Fruit fly (Drosophila melanogaster) whole organism: Measurements from ENCODE around the gene CG1024.

ENCODE experiments used
- CG8478 ChIP-seq: fragments of >200 bp; optimal IDR thresholded peaks from 2 replicates; lab custom pipeline; 2018; ENCODE audit warnings: inconsistent platforms
- Dll ChIP-seq: fragments of >200 bp; optimal IDR thresholded peaks from 2 replicates; lab custom pipeline; 2017
- EcR ChIP-seq, 2 experiments: fragments of >200 bp; optimal IDR thresholded peaks; 2 replicates each; lab custom pipeline; 2017; ENCODE audit warnings: missing biosample characterization in 2 of 2, missing genetic modification characterization in 2 of 2, missing genetic modification reagents in 2 of 2
- pan ChIP-seq: fragments of >200 bp; optimal IDR thresholded peaks from 2 replicates; lab custom pipeline; 2017
- psq ChIP-seq: fragments of >200 bp; optimal IDR thresholded peaks from 2 replicates; lab custom pipeline; 2017
- usp ChIP-seq: fragments of >200 bp; optimal IDR thresholded peaks from 2 replicates; lab custom pipeline; 2017; ENCODE audit warnings: missing biosample characterization, missing genetic modification characterization, mixed read lengths

The CG1024 gene

dm6 chr3R:6380129-6380528 is at the start of gene CG1024, which contains the start of gene TfIIFalpha:
CG1024 (minus strand) TSS chr3R:6380328.
TfIIFalpha (plus strand) TSS chr3R:6380467.
- TF ChIP-seq psq (no peak), Dll (lab: Kevin White, UChicago) (no peak)

- TF ChIP-seq CG8478 (no peak), EcR (GFP tag; optimal IDR thresholded peaks at IDR 0.05; lab: Kevin White, UChicago) (no peak)
Observed at dm6 chr3R:6429706-6430105, 49.6 kb upstream of the CG1024 start.

DNA sequence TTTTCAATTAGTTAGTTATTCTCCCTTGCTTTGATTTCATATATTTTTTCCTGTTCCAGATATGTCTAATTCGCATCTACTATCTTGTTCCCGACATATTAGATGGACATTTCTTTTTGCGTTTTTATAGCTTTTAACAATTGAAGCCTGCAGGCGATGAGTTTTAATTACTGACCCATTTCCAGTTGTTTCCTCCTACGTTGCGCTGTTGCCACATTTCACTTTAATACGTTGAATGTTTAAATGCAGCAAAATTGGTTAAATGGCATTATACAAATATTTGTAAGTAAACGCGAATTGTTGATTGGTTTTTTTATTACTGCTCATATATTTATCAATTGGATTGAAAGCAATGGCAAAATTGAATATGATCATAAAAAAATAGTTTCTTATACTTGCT is 48.8 kb upstream of the CG1024 start:
- TF ChIP-seq psq: no peak
- no peak for TF ChIP-seq Dll (lab: Kevin White, UChicago)
- no peak for TF ChIP-seq CG8478
- no peak for TF ChIP-seq usp (GFP tag; lab: Kevin White, UChicago)
- TF ChIP-seq EcR (GFP tag; optimal IDR thresholded peaks at IDR 0.05; lab: Kevin White, UChicago): no peak
- no peak for TF ChIP-seq pan (lab: Kevin White, UChicago)

- no peak for TF ChIP-seq CG8478
- TF ChIP-seq usp (GFP tag; lab: Kevin White, UChicago): no peak
Observed at dm6 chr3R:6427619-6428378, 47.7 kb upstream of the CG1024 start.

- no peak for TF ChIP-seq CG8478
- TF ChIP-seq psq: no peak
- no peak for TF ChIP-seq Dll (lab: Kevin White, UChicago)
- no peak for TF ChIP-seq EcR (GFP tag; optimal IDR thresholded peaks at IDR 0.05; lab: Kevin White, UChicago)
- TF ChIP-seq usp (GFP tag; lab: Kevin White, UChicago): no peak
- no peak for TF ChIP-seq pan (lab: Kevin White, UChicago)
Observed at dm6 chr3R:6426173-6426899, 46.2 kb upstream of the CG1024 start.

DNA sequence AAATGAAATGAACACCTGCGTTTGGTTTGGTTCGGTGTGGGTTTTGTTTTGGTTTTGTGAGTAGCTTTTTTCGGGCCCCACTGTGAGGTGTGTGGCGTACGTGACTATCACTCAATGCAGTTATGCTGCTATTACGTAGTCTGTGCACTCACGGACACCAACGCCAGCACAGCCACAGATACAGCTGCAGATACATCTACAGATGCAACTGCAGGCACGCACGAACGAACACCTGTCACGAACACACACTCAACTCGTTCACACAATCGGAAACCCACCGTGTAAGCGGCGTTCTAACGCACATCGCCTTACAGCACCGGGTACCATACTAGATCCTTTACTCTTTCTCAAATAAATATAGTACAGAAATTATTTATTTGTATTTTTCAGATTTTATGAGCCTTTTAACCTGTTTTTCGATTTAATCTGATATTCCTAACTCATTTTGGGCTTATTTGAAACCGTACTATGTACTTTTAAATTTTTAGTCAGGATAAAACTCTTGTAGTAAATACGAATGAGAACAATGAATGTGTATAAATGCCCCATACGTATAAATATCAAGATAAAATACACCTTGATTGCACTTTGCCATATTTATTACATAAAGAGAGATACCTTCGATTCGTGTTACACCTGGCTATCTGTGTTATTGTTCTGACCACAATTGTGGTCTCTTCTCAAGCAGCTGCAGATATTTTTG is 45.5 kb upstream of the CG1024 start:
- no peak for TF ChIP-seq CG8478

DNA sequence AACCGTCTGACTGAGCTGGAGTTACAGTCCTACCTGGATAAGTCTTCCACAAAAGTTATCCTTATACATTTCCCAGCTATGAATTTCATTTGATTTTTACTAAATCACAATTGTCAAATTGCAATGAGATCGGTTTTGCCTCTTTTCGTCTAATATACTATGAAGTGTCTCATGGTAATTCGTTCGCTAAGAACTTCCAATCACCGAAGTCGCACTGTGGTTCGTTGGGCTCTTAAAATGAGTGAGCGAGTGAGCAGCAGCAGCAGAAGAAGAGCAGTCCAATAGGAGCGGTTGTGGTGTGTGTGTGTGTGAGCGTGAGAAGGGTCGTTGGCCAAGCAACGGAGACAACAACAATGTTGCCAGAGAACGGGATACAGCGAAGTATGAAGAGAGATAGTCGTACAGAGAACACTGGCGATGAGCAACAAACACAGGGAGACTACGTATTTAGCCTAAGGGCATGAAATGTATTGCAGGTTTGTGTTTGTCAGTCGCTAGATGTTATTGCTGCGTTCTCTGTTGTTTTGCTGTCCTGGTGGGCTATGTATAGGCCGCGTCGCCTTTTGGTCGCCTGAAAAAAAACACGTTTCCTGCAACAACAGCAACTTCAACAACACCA is 44.0 kb upstream of the CG1024 start:
- TF ChIP-seq EcR (GFP tag; optimal IDR thresholded peaks at IDR 0.05; lab: Kevin White, UChicago): peak; percentile 36 to 95
- no peak for TF ChIP-seq Dll (lab: Kevin White, UChicago)
- no peak for TF ChIP-seq psq
- no peak for TF ChIP-seq usp (GFP tag; lab: Kevin White, UChicago)
- no peak for TF ChIP-seq pan (lab: Kevin White, UChicago)
- no peak for TF ChIP-seq CG8478

DNA sequence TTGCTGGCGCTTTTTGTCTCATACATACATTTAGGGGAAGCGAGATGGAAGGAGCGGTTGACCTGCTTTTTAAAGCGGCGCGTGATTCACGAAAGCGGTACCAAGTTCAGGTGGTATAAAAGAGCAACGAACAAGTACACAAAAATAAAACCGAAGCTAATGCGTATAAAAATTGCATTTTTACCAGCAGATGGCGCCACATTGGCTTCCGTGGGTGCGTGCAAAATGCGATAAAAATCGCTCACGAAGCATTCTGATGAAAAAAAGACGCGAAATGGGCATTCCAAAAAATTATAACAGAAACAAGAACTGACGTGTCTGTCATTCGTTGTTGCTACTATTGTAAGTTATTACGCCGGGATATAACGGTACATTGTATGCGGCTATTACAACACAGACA is 43.0 kb upstream of the CG1024 start:
- TF ChIP-seq pan (lab: Kevin White, UChicago) (no peak), CG8478 (no peak), Dll (lab: Kevin White, UChicago) (no peak), EcR (GFP tag; optimal IDR thresholded peaks at IDR 0.05; lab: Kevin White, UChicago) (no peak), psq (no peak), usp (GFP tag; lab: Kevin White, UChicago) (no peak)

dm6 chr3R:6421712-6422141 is 41.6 kb upstream of the CG1024 start:
- TF ChIP-seq CG8478 (no peak), pan (lab: Kevin White, UChicago) (no peak), EcR (GFP tag; optimal IDR thresholded peaks at IDR 0.05; lab: Kevin White, UChicago) (peak; percentile 70 to 92)

DNA sequence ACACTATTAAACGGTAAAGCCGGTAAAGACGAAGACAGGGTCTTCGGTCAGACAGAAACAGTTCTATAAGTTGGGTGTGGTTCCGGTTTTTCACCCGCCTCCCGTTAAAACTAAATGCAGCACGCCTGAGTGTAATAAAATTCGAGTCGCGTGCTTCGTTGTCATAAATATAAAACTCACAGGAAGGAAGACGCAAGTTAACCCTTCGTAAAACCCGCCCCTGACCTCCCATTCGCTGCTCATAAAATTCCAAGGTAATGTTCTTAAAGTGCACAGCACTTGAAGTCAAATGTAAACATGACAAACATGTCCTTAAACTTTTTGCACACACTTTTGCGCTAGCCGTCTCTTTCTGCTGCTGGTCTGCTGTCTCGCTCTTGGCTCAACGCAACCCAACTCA is 41.1 kb upstream of the CG1024 start:
- no peak for TF ChIP-seq pan (lab: Kevin White, UChicago)
- TF ChIP-seq psq: no peak
- TF ChIP-seq Dll (lab: Kevin White, UChicago): no peak
- no peak for TF ChIP-seq CG8478
- TF ChIP-seq usp (GFP tag; lab: Kevin White, UChicago): no peak
- TF ChIP-seq EcR (GFP tag; optimal IDR thresholded peaks at IDR 0.05; lab: Kevin White, UChicago): no peak

DNA sequence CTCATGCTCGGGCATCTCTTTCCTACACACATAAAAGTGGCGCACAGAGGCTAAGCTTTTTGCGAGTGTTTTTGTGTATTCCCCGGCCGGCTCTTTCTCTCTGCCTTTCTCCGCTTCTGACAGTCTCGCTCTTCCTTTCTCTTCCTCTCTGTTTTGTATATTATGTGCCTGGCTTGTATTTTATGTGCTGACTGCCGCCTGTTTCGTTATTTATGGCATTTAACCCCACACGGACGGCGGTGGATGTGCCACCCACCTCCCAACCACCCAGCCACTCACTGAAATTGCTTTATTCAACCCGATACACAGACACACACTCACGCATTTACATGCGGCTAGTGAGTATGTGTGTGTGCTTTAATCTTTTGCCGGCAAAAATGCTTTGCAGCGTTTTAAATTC is 39.8 kb upstream of the CG1024 start:
- TF ChIP-seq usp (GFP tag; lab: Kevin White, UChicago): no peak
- TF ChIP-seq Dll (lab: Kevin White, UChicago): no peak
- no peak for TF ChIP-seq EcR (GFP tag; optimal IDR thresholded peaks at IDR 0.05; lab: Kevin White, UChicago)
- TF ChIP-seq psq: no peak
- no peak for TF ChIP-seq CG8478
- no peak for TF ChIP-seq pan (lab: Kevin White, UChicago)

DNA sequence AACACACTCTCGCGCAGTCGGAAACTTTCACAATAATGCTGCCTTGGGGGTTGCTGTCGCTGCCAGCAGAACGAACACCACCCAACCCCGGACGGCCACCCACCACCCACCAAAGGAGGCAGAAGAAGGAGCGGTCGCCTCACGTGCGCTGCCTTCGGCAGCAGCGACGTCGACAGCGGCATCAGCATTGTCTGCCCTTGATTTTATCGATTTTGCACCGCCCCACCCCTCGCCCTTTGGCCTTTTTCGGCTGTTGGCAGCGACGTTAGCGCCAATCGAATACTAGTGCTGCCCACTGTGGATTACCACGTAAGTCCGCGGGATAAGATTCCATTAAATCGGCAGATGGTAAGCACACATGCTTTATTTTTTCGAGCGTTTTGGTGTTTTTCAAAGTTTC is 39.0 kb upstream of the CG1024 start:
- TF ChIP-seq Dll (lab: Kevin White, UChicago) (no peak), pan (lab: Kevin White, UChicago) (no peak), CG8478 (no peak), usp (GFP tag; lab: Kevin White, UChicago) (no peak), psq (no peak), EcR (GFP tag; optimal IDR thresholded peaks at IDR 0.05; lab: Kevin White, UChicago) (no peak)
